Worm (Caenorhabditis elegans) whole organism, midembryonic: ENCODE data around the gene znf-474.
A peak's percentile ranks its signal among the peaks of the same experiment; 100 is the strongest.

Source experiments
- T22C8.4 ChIP-seq: fragments of 200-800 bp; sonication (Bioruptor generic); IDR thresholded peaks from 2 replicates; pipeline ENCODE4 v1.3.6; 2022; ENCODE audit warnings: missing genetic modification characterization, missing compliant biosample characterization
- cog-1 ChIP-seq: sonication (generic microtip); optimal IDR thresholded peaks from 2 replicates; lab custom pipeline; 2016; ENCODE audit warnings: missing genetic modification characterization, missing compliant biosample characterization
- flt-1 ChIP-seq: fragments of 200-800 bp; sonication (Bioruptor generic); IDR thresholded peaks from 2 replicates; pipeline ENCODE4 v1.3.6; 2022; ENCODE audit warnings: missing genetic modification characterization, missing compliant biosample characterization
- klf-2 ChIP-seq: fragments of 200-800 bp; sonication (Bioruptor generic); conservative IDR thresholded peaks from 2 replicates; pipeline ENCODE4 v1.3.6; 2022; ENCODE audit warnings: missing genetic modification reagents, missing genetic modification characterization, missing compliant biosample characterization
- med-1 ChIP-seq: sonication (generic microtip); optimal IDR thresholded peaks from 2 replicates; lab custom pipeline; 2017; ENCODE audit warnings: missing genetic modification characterization, mild to moderate bottlenecking, missing compliant biosample characterization, antibody characterized with exemption, missing genetic modification reagents; ENCODE audit not compliant: insufficient read depth
- ref-1 ChIP-seq: fragments of 200-800 bp; sonication (Bioruptor generic); conservative IDR thresholded peaks from 2 replicates; pipeline ENCODE4 v1.3.6; 2022; ENCODE audit warnings: missing genetic modification reagents, missing genetic modification characterization, missing compliant biosample characterization
- tab-1 ChIP-seq: fragments of 200-800 bp; sonication (Bioruptor generic); IDR thresholded peaks from 2 replicates; pipeline ENCODE4 v1.3.6; 2022; ENCODE audit warnings: missing genetic modification characterization, missing compliant biosample characterization
- ztf-23 ChIP-seq: fragments of 200-800 bp; sonication (Bioruptor generic); IDR thresholded peaks from 2 replicates; pipeline ENCODE4 v1.3.6; 2022; ENCODE audit warnings: missing genetic modification reagents, missing genetic modification characterization, missing compliant biosample characterization
- ztf-29 ChIP-seq: fragments of 200-800 bp; sonication (Bioruptor generic); IDR thresholded peaks from 2 replicates; pipeline ENCODE4 v1.3.6; 2022; ENCODE audit warnings: missing genetic modification reagents, missing genetic modification characterization, missing compliant biosample characterization

The znf-474 gene

DNA sequence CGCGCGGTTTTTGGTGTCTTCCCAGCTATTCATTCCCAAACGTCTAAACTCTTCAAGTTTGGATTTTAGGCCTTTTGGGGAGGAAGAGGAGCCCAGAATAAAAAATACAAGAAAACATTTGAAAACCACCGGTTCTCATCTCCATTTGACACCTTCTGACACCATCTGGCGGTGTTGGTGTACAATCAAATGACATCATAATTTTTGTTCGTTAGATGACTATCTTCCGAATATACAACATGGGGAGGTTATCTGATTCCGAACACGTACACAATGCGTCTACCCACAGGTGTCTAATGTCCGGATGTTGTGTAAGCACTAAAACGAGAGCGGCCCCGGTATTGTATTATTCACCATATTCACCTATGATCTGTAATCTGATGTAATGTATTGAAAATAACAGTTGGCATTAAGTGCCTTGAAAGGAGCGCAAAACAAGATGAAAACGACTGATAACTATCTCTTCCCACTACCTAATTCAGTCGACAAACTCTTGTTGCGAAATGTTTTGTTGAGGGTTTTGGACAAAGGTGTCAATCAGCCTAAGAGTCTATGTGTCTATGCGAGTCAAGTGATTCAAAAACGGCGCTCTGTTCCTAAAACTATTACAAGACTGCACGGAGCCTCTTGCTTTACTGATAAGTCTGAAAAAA lies 22.9 kb downstream of the znf-474 start:
- TF ChIP-seq T22C8.4 (GFP tag; lab: Robert Waterston, UW) = no peak
- no peak for TF ChIP-seq klf-2
- no peak for TF ChIP-seq med-1
- TF ChIP-seq cog-1 (tag; lab: Kevin White, UChicago) = no peak
- no peak for TF ChIP-seq flt-1 (GFP tag; lab: Robert Waterston, UW)
- TF ChIP-seq ref-1 (GFP tag; lab: Robert Waterston, UW) = no peak
- TF ChIP-seq ztf-29 (GFP tag; lab: Robert Waterston, UW) = no peak
- no peak for TF ChIP-seq ztf-23 (GFP tag; lab: Robert Waterston, UW)
- no peak for TF ChIP-seq tab-1 (GFP tag; lab: Robert Waterston, UW)

DNA sequence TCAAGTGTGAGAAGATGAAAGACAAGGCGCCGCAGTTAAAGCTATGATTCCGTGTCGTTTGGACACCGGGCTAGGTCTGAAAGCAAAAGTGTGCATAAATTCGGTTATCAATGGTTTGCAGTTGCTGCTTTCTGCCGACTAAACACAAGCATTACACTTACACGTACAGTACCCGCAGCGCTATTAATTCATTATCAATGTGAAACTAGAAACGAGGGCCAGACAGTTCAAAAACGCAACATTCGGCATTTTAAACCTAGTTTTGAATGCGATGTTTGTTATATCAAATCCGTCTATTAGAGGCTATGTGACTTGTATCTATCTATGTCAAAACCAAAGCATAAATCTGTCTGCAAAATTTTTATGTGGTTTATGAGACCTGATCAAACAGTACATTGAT lies 24.3 kb downstream of the znf-474 start:
- TF ChIP-seq ztf-29 (GFP tag; lab: Robert Waterston, UW) (no peak), tab-1 (GFP tag; lab: Robert Waterston, UW) (no peak), ztf-23 (GFP tag; lab: Robert Waterston, UW) (no peak), klf-2 (no peak), flt-1 (GFP tag; lab: Robert Waterston, UW) (no peak), ref-1 (GFP tag; lab: Robert Waterston, UW) (no peak), T22C8.4 (GFP tag; lab: Robert Waterston, UW) (no peak)

DNA sequence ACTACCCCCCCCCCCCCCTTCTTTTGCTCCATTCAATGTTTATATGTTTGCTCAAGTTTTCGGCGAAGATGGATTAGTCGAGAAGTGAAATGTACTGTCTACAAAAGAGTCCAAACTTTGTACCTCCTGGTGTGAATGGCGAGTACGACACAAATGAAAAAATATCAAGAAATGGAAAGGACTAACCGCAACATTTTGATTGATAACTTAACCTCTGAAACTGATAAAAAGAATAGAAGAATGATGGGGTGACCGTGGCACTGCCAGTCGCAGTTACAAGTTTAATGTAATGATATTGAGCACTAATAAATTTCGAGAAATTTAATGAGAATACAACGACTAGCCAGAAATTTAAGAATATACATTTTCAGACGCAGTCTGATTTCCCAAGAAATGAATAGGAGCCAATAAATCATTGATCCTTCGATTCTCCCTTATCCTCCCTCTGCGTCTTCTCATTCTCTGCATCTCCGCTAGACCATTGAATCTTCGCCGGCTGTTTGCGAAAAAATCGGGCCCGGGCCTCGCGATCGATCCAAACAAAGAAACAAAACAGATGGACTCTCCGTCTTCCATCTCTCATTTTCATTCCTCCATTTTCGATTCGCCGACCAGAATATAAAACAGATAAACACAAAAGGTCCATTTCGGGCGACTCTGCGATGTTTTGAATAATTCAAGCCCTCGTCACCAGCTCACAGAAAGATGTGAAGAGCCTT lies 25.1 kb downstream of the znf-474 start:
- TF ChIP-seq klf-2 (no peak), T22C8.4 (GFP tag; lab: Robert Waterston, UW) (peak; percentile 31; the same call in 1 of the 2 replicates)

DNA sequence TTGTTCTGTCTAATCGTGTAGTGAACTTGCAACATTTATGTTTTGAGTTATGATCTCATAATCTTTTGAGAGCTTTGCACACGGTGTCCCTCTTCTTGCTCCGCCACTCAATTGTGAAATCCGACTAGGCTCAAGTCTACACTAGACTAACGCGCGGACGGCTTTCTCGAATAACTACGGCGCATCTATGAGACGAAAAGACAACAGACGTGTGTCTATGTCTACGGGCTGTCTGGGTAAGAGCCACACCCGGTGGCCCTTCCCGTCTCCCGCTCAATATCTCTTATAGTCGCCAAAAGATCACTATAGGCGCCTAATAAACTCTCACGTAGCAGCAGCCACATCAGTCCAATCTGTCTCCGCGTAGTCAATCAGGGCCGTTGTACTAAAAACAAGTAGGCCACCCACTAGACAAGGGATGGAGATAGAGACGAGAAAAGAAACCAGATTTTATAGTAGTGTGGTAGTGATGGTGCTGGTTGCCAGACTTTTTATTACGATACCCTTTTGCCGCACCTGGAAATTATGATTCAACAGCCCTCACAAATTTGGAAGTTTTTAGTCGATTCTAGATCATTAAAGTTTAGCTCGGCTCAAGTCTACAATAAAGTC lies 26.0 kb downstream of the znf-474 start:
- TF ChIP-seq med-1 = no peak
- no peak for TF ChIP-seq tab-1 (GFP tag; lab: Robert Waterston, UW)
- TF ChIP-seq klf-2 = no peak
- no peak for TF ChIP-seq cog-1 (tag; lab: Kevin White, UChicago)
- TF ChIP-seq ztf-29 (GFP tag; lab: Robert Waterston, UW) = no peak
- no peak for TF ChIP-seq ztf-23 (GFP tag; lab: Robert Waterston, UW)
- no peak for TF ChIP-seq ref-1 (GFP tag; lab: Robert Waterston, UW)
- no peak for TF ChIP-seq flt-1 (GFP tag; lab: Robert Waterston, UW)
- TF ChIP-seq T22C8.4 (GFP tag; lab: Robert Waterston, UW) = no peak

DNA sequence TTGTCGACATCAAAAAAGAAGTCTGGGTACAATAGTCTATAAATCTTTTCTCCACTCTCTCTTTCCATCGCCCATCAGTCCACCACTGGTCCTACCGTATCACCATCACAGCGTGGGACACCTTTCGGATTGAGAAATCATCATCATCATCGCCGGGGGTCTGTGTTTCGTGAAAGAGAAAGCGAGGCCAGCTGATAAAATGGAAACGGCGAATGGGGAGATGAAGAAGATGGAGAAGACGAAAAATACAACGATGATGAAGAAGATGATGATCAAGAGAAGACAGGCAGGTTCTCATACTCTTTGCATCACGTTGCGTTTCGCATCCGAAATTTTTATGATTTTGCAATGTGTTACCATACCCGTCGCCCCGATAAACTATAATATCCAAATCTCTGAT lies 26.7 kb downstream of the znf-474 start:
- no peak for TF ChIP-seq ztf-23 (GFP tag; lab: Robert Waterston, UW)
- no peak for TF ChIP-seq tab-1 (GFP tag; lab: Robert Waterston, UW)
- TF ChIP-seq T22C8.4 (GFP tag; lab: Robert Waterston, UW) = no peak
- TF ChIP-seq med-1 = no peak
- TF ChIP-seq ref-1 (GFP tag; lab: Robert Waterston, UW) = no peak
- no peak for TF ChIP-seq klf-2
- no peak for TF ChIP-seq cog-1 (tag; lab: Kevin White, UChicago)
- TF ChIP-seq ztf-29 (GFP tag; lab: Robert Waterston, UW) = no peak
- no peak for TF ChIP-seq flt-1 (GFP tag; lab: Robert Waterston, UW)

DNA sequence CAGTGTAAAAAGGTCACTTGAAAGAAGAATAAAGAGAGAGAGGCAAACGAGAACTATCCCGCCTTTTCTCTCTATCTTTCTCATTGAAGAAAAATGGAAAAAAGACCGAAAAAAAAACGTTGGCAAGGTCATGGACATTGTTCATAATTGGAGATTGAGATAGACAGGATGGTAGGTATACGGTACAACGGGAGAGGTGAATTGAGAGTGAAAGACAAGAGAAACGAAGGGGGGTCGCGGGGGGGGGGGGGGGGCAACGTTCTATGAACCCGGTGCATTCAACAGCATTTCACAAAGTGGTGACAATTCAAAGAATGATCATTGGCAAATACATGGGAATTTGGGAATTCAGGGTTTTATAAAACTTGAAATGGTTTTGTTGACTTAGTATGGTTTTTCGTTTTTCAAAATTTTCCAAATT lies 27.2 kb downstream of the znf-474 start:
- TF ChIP-seq flt-1 (GFP tag; lab: Robert Waterston, UW) = 0 out of 2 replicates have a peak, but pooled peaks have one; percentile 46
- TF ChIP-seq med-1 = no peak

DNA sequence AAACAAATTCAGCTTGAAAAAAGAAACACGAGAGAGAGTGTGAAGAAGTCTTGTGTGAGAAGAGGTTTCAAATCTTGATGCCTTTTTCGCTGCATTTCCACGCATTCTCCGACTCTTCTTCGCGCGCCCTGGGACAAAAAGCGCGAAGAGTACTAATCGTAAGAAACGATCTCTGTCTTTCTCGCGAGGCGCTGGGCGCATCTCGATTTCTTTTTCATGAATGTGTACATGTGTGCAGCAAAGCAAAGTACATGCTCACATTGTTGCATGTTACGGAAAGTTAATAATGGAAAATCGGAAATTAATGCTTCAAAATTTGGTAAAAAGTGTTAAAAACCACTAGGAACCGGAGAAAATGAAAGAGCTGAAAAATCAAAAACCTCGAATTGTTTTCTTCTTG lies 27.8 kb downstream of the znf-474 start:
- TF ChIP-seq T22C8.4 (GFP tag; lab: Robert Waterston, UW) = no peak
- no peak for TF ChIP-seq klf-2
- no peak for TF ChIP-seq ref-1 (GFP tag; lab: Robert Waterston, UW)
- TF ChIP-seq flt-1 (GFP tag; lab: Robert Waterston, UW) = no peak
- no peak for TF ChIP-seq tab-1 (GFP tag; lab: Robert Waterston, UW)
- TF ChIP-seq cog-1 (tag; lab: Kevin White, UChicago) = no peak
- TF ChIP-seq ztf-29 (GFP tag; lab: Robert Waterston, UW) = no peak
- TF ChIP-seq med-1 = no peak
- no peak for TF ChIP-seq ztf-23 (GFP tag; lab: Robert Waterston, UW)

DNA sequence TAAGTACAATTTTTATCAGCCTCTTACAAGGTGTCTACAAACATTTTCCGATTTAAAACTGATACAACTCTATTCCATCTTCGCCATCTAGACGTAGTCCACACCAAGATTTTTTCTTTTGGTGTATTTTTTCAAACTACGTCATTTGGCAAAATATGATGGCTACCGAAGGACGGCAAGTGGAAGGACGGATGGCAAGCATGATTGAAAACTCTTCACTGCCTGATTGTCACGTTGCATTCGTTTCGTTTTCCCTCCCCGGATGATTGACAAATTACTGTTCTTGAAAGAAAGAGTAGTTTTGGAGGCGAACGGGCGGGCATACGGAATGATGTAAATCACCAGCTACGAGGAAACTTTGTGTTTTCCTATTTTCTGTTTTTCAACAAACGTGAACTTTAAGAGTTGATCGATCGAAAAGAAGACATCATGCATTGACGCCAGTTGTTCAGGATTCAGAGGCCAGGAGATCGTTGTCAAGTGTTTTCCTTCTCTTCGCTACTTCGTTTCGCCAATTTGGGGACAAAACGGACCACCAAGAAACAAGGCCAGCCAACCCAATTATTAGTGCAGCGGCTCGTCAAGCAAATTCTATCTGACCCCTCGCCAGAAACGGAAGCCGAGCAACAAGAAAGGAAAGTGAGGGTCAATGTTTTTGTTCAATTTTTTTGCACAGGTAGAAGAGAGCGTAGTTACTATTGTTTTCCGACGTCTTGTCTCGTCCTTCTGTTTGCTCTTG lies 28.8 kb downstream of the znf-474 start:
- TF ChIP-seq ztf-29 (GFP tag; lab: Robert Waterston, UW) (no peak), T22C8.4 (GFP tag; lab: Robert Waterston, UW) (no peak)

DNA sequence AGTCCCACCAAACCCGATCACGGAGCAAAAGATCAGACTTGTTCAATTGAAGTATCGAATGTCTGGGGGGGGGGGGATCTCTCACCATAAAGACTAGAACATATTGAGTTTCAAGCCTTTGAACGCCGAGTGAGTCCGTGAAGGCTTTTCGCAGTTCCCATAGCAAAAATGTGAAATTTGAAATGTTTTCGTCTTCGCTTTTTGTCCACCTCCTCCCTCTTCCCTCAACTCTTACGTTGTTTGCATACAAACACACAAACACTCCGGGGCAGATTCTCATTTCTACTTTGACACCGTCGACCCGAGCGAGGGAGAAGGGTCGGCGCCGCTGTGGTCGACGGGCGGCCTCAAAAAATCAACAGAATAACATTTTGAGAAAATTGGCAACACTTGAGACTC lies 29.4 kb downstream of the znf-474 start:
- no peak for TF ChIP-seq tab-1 (GFP tag; lab: Robert Waterston, UW)
- TF ChIP-seq ref-1 (GFP tag; lab: Robert Waterston, UW) = no peak
- TF ChIP-seq ztf-23 (GFP tag; lab: Robert Waterston, UW) = no peak
- TF ChIP-seq flt-1 (GFP tag; lab: Robert Waterston, UW) = no peak
- TF ChIP-seq ztf-29 (GFP tag; lab: Robert Waterston, UW) = no peak
- no peak for TF ChIP-seq T22C8.4 (GFP tag; lab: Robert Waterston, UW)
- no peak for TF ChIP-seq klf-2
- no peak for TF ChIP-seq cog-1 (tag; lab: Kevin White, UChicago)
- no peak for TF ChIP-seq med-1
